Fruit fly (Drosophila melanogaster) whole organism, wandering third instar larva: ENCODE results near the gene Tektin-C.

ENCODE experiments used
- Abd-B ChIP-seq: fragments of >200 bp; optimal IDR thresholded peaks from 2 replicates; lab custom pipeline; 2017; ENCODE audit warnings: missing biosample characterization, missing genetic modification characterization
- CG32264 ChIP-seq: fragments of 200-800 bp; sonication (Bioruptor generic); optimal IDR thresholded peaks from 2 replicates; lab custom pipeline; 2016; ENCODE audit warnings: missing biosample characterization, missing genetic modification characterization
- CG9705 ChIP-seq: fragments of 200-800 bp; sonication (Bioruptor generic); optimal IDR thresholded peaks from 2 replicates; lab custom pipeline; 2018; ENCODE audit warnings: missing biosample characterization, mild to moderate bottlenecking, missing genetic modification characterization
- Dif ChIP-seq: fragments of 200-275, 200-300 bp; sonication (Bioruptor generic); optimal IDR thresholded peaks from 2 replicates; lab custom pipeline; 2018; ENCODE audit warnings: missing biosample characterization, missing genetic modification characterization; ENCODE audit not compliant: partially characterized antibody
- GATAd ChIP-seq: sonication (Bioruptor generic); optimal IDR thresholded peaks from 2 replicates; lab custom pipeline; 2016; ENCODE audit warnings: missing biosample characterization, missing genetic modification characterization
- Hr83 ChIP-seq: fragments of 200-300 bp; sonication (Bioruptor generic); optimal IDR thresholded peaks from 2 replicates; lab custom pipeline; 2016; ENCODE audit warnings: missing biosample characterization, mild to moderate bottlenecking, missing genetic modification characterization, moderate library complexity; ENCODE audit not compliant: poor library complexity, severe bottlenecking
- Jra ChIP-seq: sonication (Bioruptor generic); optimal IDR thresholded peaks from 2 replicates; lab custom pipeline; 2016; ENCODE audit warnings: missing biosample characterization, missing genetic modification characterization
- Sp1 ChIP-seq: fragments of 200-800 bp; sonication (Bioruptor generic); optimal IDR thresholded peaks from 3 replicates; lab custom pipeline; 2019; ENCODE audit warnings: missing biosample characterization, mild to moderate bottlenecking, missing genetic modification characterization, moderate library complexity
- dsf ChIP-seq: sonication (Bioruptor generic); optimal IDR thresholded peaks from 2 replicates; lab custom pipeline; 2016; ENCODE audit warnings: missing biosample characterization, missing genetic modification characterization, borderline replicate concordance
- fru ChIP-seq: fragments of 200-800 bp; sonication (Bioruptor generic); optimal IDR thresholded peaks from 3 replicates; lab custom pipeline; 2016; ENCODE audit warnings: missing biosample characterization, mild to moderate bottlenecking, missing genetic modification characterization
- h ChIP-seq: fragments of 200-800 bp; sonication (Bioruptor generic); optimal IDR thresholded peaks from 3 replicates; lab custom pipeline; 2016; ENCODE audit warnings: missing biosample characterization, mild to moderate bottlenecking, missing genetic modification characterization
- usp ChIP-seq: fragments of >200 bp; optimal IDR thresholded peaks from 2 replicates; lab custom pipeline; 2017; ENCODE audit warnings: missing biosample characterization, missing genetic modification characterization
- woc ChIP-seq: sonication (Bioruptor generic); optimal IDR thresholded peaks from 2 replicates; lab custom pipeline; 2016; ENCODE audit warnings: missing biosample characterization, mild to moderate bottlenecking, missing genetic modification characterization

DNA sequence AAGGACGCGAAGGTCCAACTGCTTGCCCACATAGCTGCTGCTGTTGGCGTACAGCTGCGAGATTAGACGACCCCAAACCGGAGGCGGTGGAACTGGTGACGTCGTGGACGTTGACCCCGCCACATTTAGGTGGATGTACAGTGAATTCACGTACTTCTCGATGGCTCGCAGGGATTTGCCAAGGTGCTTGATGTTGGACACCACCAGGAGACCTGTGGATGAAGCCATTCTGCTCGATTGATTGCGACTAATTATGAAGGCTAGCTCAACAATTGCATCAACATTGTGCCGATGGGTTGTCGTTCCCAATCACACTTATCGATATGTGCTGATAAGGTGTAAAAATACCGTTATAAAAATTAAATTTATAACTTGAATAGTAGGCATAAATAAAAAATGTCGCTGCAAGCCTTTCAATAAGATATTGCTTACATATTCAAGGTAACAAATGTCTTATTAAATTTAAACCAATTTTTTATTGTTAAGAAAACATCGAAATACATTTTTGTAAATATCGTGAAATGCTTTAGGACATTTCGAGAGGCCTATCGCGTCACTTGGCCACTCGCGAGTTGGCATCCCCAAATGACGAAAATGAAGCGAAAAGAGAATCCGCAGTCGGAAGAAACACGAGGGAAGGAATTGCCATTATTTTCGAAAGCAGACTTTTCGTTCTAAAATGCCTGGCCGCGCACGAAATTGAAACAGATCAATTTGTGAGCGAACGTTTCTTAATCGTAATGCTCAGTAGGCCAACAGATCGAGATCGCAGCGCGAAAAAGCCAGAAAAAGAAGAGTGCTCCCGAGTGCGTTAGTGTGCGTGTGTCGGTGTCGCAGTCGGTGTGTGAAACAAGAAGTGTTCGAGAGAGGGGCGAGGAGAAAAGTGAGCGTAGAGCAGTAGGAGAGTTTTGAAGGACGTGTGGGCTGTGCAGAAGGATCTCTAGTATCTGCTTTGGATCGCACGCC lies 27.5 kb downstream of the Tektin-C start, which contains the start of the genes Ppat-Dpck and scny:
- TF ChIP-seq Dif (GFP tag; lab: Kevin White, UChicago) (no peak), CG9705 (GFP tag; lab: Kevin White, UChicago) (no peak), usp (GFP tag; lab: Kevin White, UChicago) (no peak), CG32264 (GFP tag; lab: Kevin White, UChicago) (no peak), h (GFP tag; lab: Kevin White, UChicago) (peak; percentile 57), Sp1 (GFP tag; lab: Kevin White, UChicago) (peak; percentile 33), fru (GFP tag; lab: Kevin White, UChicago) (no peak), GATAd (no peak), Abd-B (GFP tag; lab: Kevin White, UChicago) (no peak), Hr83 (GFP tag; lab: Kevin White, UChicago) (peak; percentile 18), woc (GFP tag; lab: Kevin White, UChicago) (no peak), Jra (peak; percentile 76), dsf (GFP tag; lab: Kevin White, UChicago) (no peak)
